Fruit fly (Drosophila melanogaster) whole organism, embryonic: Measurements from ENCODE around the gene CG5902.

ENCODE experiments used
- B-H2 ChIP-seq: fragments of 200-800 bp; sonication (Bioruptor generic); optimal IDR thresholded peaks from 2 replicates; lab custom pipeline; 2018; ENCODE audit warnings: missing biosample characterization, mild to moderate bottlenecking, missing genetic modification characterization
- BtbVII ChIP-seq: fragments of 200-800 bp; sonication (Bioruptor generic); optimal IDR thresholded peaks from 3 replicates; lab custom pipeline; 2017; ENCODE audit warnings: missing biosample characterization, mild to moderate bottlenecking, missing genetic modification characterization
- Bteb2 ChIP-seq: fragments of 200-800 bp; sonication (Bioruptor generic); optimal IDR thresholded peaks from 2 replicates; lab custom pipeline; 2016; ENCODE audit warnings: missing biosample characterization, missing genetic modification characterization
- CG1024 ChIP-seq: fragments of 200-800 bp; sonication (Bioruptor generic); IDR thresholded peaks from 2 replicates; pipeline ENCODE4 v1.3.6; 2022; ENCODE audit warnings: missing biosample characterization, missing genetic modification characterization
- CG11695 ChIP-seq: fragments of 200-800 bp; sonication (Bioruptor generic); IDR thresholded peaks from 3 replicates; pipeline ENCODE4 v1.3.6; 2022; ENCODE audit warnings: missing biosample characterization, missing genetic modification characterization
- CG12155 ChIP-seq: fragments of 200-800 bp; sonication (Bioruptor generic); optimal IDR thresholded peaks from 3 replicates; lab custom pipeline; 2016; ENCODE audit warnings: missing biosample characterization, missing genetic modification characterization
- CG12299 ChIP-seq: fragments of 200-800 bp; sonication (Bioruptor generic); optimal IDR thresholded peaks from 2 replicates; lab custom pipeline; 2018; ENCODE audit warnings: missing biosample characterization, mild to moderate bottlenecking, missing genetic modification characterization
- CG12659 ChIP-seq: fragments of 200-800 bp; sonication (Bioruptor generic); optimal IDR thresholded peaks from 3 replicates; lab custom pipeline; 2017; ENCODE audit warnings: mild to moderate bottlenecking, missing biosample characterization, missing genetic modification reagents, missing genetic modification characterization
- CG15269 ChIP-seq: fragments of 200-800 bp; sonication (Bioruptor generic); optimal IDR thresholded peaks from 2 replicates; lab custom pipeline; 2018; ENCODE audit warnings: missing biosample characterization, mild to moderate bottlenecking, missing genetic modification characterization, moderate library complexity
- CG1529 ChIP-seq: fragments of 200-800 bp; sonication (Bioruptor generic); optimal IDR thresholded peaks from 3 replicates; lab custom pipeline; 2018; ENCODE audit warnings: missing biosample characterization, missing genetic modification characterization
- CG16813 ChIP-seq: fragments of 200-800 bp; sonication (Bioruptor generic); IDR thresholded peaks from 3 replicates; pipeline ENCODE4 v1.3.6; 2022; ENCODE audit warnings: missing biosample characterization, missing genetic modification characterization; ENCODE audit not compliant: partially characterized antibody
- CG17568 ChIP-seq: fragments of 200-800 bp; sonication (Bioruptor generic); optimal IDR thresholded peaks from 2 replicates; lab custom pipeline; 2018; ENCODE audit warnings: missing biosample characterization, mild to moderate bottlenecking, missing genetic modification characterization, moderate library complexity
- CG17802 ChIP-seq: fragments of 200-800 bp; sonication (Bioruptor generic); optimal IDR thresholded peaks from 2 replicates; lab custom pipeline; 2018; ENCODE audit warnings: missing biosample characterization, mild to moderate bottlenecking, missing genetic modification characterization, moderate library complexity
- CG18011 ChIP-seq: fragments of 200-800 bp; sonication (Bioruptor generic); optimal IDR thresholded peaks from 2 replicates; lab custom pipeline; 2017; ENCODE audit warnings: missing biosample characterization, missing genetic modification characterization, mild to moderate bottlenecking, moderate library complexity, missing genotype
- CG2712 ChIP-seq: fragments of 200-800 bp; optimal IDR thresholded peaks from 3 replicates; lab custom pipeline; 2019; ENCODE audit warnings: missing biosample characterization, mild to moderate bottlenecking, missing genetic modification characterization, moderate library complexity
- CG2889 ChIP-seq: fragments of 200-800 bp; sonication (Bioruptor generic); IDR thresholded peaks from 3 replicates; pipeline ENCODE4 v1.3.6; 2022; ENCODE audit warnings: missing biosample characterization, missing genetic modification characterization
- CG3065 ChIP-seq: fragments of 200-800 bp; sonication (Bioruptor generic); optimal IDR thresholded peaks from 2 replicates; lab custom pipeline; 2016; ENCODE audit warnings: missing biosample characterization, missing genetic modification characterization
- CG6175 ChIP-seq: fragments of 200-800 bp; sonication (Bioruptor generic); IDR thresholded peaks from 3 replicates; pipeline ENCODE4 v1.3.6; 2022; ENCODE audit warnings: missing biosample characterization, missing genetic modification characterization
- CG6254 ChIP-seq: fragments of 200-800 bp; sonication (Bioruptor generic); optimal IDR thresholded peaks from 3 replicates; lab custom pipeline; 2017; ENCODE audit warnings: mild to moderate bottlenecking, missing biosample characterization, missing genetic modification reagents, missing genetic modification characterization
- CG6272 ChIP-seq: fragments of 200-800 bp; sonication (Bioruptor generic); IDR thresholded peaks from 2 replicates; pipeline ENCODE4 v1.3.6; 2022; ENCODE audit warnings: missing biosample characterization, missing genetic modification characterization
- CG8388 ChIP-seq: fragments of 200-800 bp; sonication (Bioruptor generic); optimal IDR thresholded peaks from 2 replicates; lab custom pipeline; 2019; ENCODE audit warnings: missing biosample characterization, mild to moderate bottlenecking, missing genetic modification characterization, moderate library complexity
- CG9876 ChIP-seq: fragments of 200-800 bp; sonication (Bioruptor generic); optimal IDR thresholded peaks from 2 replicates; lab custom pipeline; 2016; ENCODE audit warnings: missing biosample characterization, missing genetic modification characterization
- D19A ChIP-seq: fragments of 200-800 bp; optimal IDR thresholded peaks from 3 replicates; lab custom pipeline; 2019; ENCODE audit warnings: missing biosample characterization, mild to moderate bottlenecking, missing genetic modification characterization, moderate library complexity
- Dip3 ChIP-seq: fragments of 200-800 bp; sonication (Bioruptor generic); optimal IDR thresholded peaks from 3 replicates; lab custom pipeline; 2016; ENCODE audit warnings: missing biosample characterization, missing genetic modification characterization
- Drgx ChIP-seq: fragments of 200-800 bp; sonication (Bioruptor generic); IDR thresholded peaks from 2 replicates; pipeline ENCODE4 v1.3.6; 2022; ENCODE audit warnings: missing biosample characterization, missing genetic modification characterization
- HLH3B ChIP-seq: fragments of 200-800 bp; sonication (Bioruptor generic); IDR thresholded peaks from 2 replicates; pipeline ENCODE4 v1.3.6; 2022; ENCODE audit warnings: missing biosample characterization, missing genetic modification characterization
- Hey ChIP-seq: fragments of 200-800 bp; sonication (Bioruptor generic); optimal IDR thresholded peaks from 3 replicates; lab custom pipeline; 2018; ENCODE audit warnings: missing biosample characterization, mild to moderate bottlenecking, missing genetic modification characterization
- Hr78 ChIP-seq, 2 experiments: fragments of 200-800 bp in 1 of 2; fragments of >200 bp in 1 of 2; sonication (Bioruptor generic) in 1 of 2; optimal IDR thresholded peaks; 2 replicates each; lab custom pipeline; 2017 to 2019; ENCODE audit warnings: missing biosample characterization in 2 of 2, missing genetic modification characterization in 2 of 2, mild to moderate bottlenecking in 1 of 2, moderate library complexity in 1 of 2
- NK7.1 ChIP-seq: fragments of 200-800 bp; sonication (Bioruptor generic); optimal IDR thresholded peaks from 3 replicates; lab custom pipeline; 2016; ENCODE audit warnings: missing biosample characterization, missing genetic modification characterization
- Six4 ChIP-seq: fragments of 200-800 bp; sonication (Bioruptor generic); optimal IDR thresholded peaks from 2 replicates; lab custom pipeline; 2016; ENCODE audit warnings: missing biosample characterization, missing genetic modification characterization
- Sox102F ChIP-seq: fragments of 200-800 bp; sonication (Bioruptor generic); optimal IDR thresholded peaks from 2 replicates; lab custom pipeline; 2018; ENCODE audit warnings: missing biosample characterization, mild to moderate bottlenecking, missing genetic modification characterization, moderate library complexity
- Sry-β ChIP-seq: fragments of 200-800 bp; sonication (Bioruptor generic); optimal IDR thresholded peaks from 2 replicates; lab custom pipeline; 2018; ENCODE audit warnings: missing biosample characterization, mild to moderate bottlenecking, missing genetic modification characterization, moderate library complexity
- ase ChIP-seq: fragments of 200-800 bp; sonication (Bioruptor generic); IDR thresholded peaks from 3 replicates; pipeline ENCODE4 v1.3.6; 2022; ENCODE audit warnings: missing biosample characterization, missing genetic modification characterization
- br ChIP-seq: fragments of >200 bp; optimal IDR thresholded peaks from 2 replicates; lab custom pipeline; 2017
- crc ChIP-seq: fragments of 200-800 bp; sonication (Bioruptor generic); optimal IDR thresholded peaks from 2 replicates; lab custom pipeline; 2016; ENCODE audit warnings: missing biosample characterization, missing genetic modification characterization
- croc ChIP-seq: fragments of 200-800 bp; sonication (Bioruptor generic); conservative IDR thresholded peaks from 3 replicates; pipeline ENCODE4 v1.3.6; 2022; ENCODE audit warnings: missing biosample characterization, missing genetic modification characterization
- disco-r ChIP-seq: fragments of 200-800 bp; sonication (Bioruptor generic); optimal IDR thresholded peaks from 2 replicates; lab custom pipeline; 2016; ENCODE audit warnings: missing biosample characterization, missing genetic modification characterization
- fd102C ChIP-seq: fragments of 200-800 bp; sonication (Bioruptor generic); optimal IDR thresholded peaks from 2 replicates; lab custom pipeline; 2018; ENCODE audit warnings: missing biosample characterization, mild to moderate bottlenecking, missing genetic modification characterization, moderate library complexity
- ftz-f1 ChIP-seq: fragments of 200-800 bp; sonication (Bioruptor generic); optimal IDR thresholded peaks from 2 replicates; lab custom pipeline; 2016; ENCODE audit warnings: missing biosample characterization, missing genetic modification characterization
- grau ChIP-seq: fragments of 200-800 bp; optimal IDR thresholded peaks from 3 replicates; lab custom pipeline; 2019; ENCODE audit warnings: missing biosample characterization, mild to moderate bottlenecking, missing genetic modification characterization, moderate library complexity
- insv ChIP-seq, 2 experiments: fragments of 200-800 bp; sonication (Bioruptor generic); optimal IDR thresholded peaks; 3 replicates each; lab custom pipeline; 2016 to 2018; ENCODE audit warnings: missing biosample characterization in 2 of 2, missing genetic modification characterization in 2 of 2
- knrl ChIP-seq: fragments of 200-800 bp; sonication (Bioruptor generic); IDR thresholded peaks from 3 replicates; pipeline ENCODE4 v1.3.6; 2022; ENCODE audit warnings: missing biosample characterization, missing genetic modification characterization; ENCODE audit not compliant: partially characterized antibody
- p53 ChIP-seq: fragments of 200-800 bp; sonication (Bioruptor generic); optimal IDR thresholded peaks from 2 replicates; lab custom pipeline; 2016; ENCODE audit warnings: missing biosample characterization, missing genetic modification characterization
- rib ChIP-seq: fragments of 200-800 bp; sonication (Bioruptor generic); IDR thresholded peaks from 2 replicates; pipeline ENCODE4 v1.3.6; 2022; ENCODE audit warnings: missing biosample characterization, missing genetic modification characterization
- sob ChIP-seq: fragments of 200-800 bp; sonication (Bioruptor generic); IDR thresholded peaks from 2 replicates; pipeline ENCODE4 v1.3.6; 2022; ENCODE audit warnings: missing biosample characterization, missing genetic modification characterization
- sqz ChIP-seq: fragments of 200-800 bp; sonication (Bioruptor generic); optimal IDR thresholded peaks from 3 replicates; lab custom pipeline; 2018; ENCODE audit warnings: missing biosample characterization, mild to moderate bottlenecking, missing genetic modification characterization
- wek ChIP-seq: fragments of 200-800 bp; sonication (Bioruptor generic); optimal IDR thresholded peaks from 3 replicates; lab custom pipeline; 2018; ENCODE audit warnings: missing biosample characterization, mild to moderate bottlenecking, missing genetic modification characterization, moderate library complexity
- zfh1 ChIP-seq: fragments of 200-800 bp; sonication (Bioruptor generic); IDR thresholded peaks from 3 replicates; pipeline ENCODE4 v1.3.6; 2022; ENCODE audit warnings: missing biosample characterization, missing genetic modification characterization

The CG5902 gene

dm6 chr3R:23939921-23940839, 46.3 kb upstream of the CG5902 start (continued):
- peak; percentile 9 for TF ChIP-seq CG12155 (GFP tag; lab: Kevin White, UChicago)
- TF ChIP-seq Drgx (GFP tag; lab: Robert Waterston, UW), result peak; percentile 53
- peak; percentile 56 for TF ChIP-seq NK7.1
- TF ChIP-seq CG1024 (GFP tag; lab: Robert Waterston, UW), result peak; percentile 83; the same call in 1 of the 2 replicates
- peak; percentile 87 for TF ChIP-seq Hey (tag; lab: Kevin White, UChicago)
- peak; percentile 91 for TF ChIP-seq CG1529 (GFP tag; lab: Kevin White, UChicago)
- peak; percentile 82 for TF ChIP-seq CG6254 (GFP tag; lab: Kevin White, UChicago)
- TF ChIP-seq CG2712 (tag; lab: Kevin White, UChicago), result peak; percentile 73
- no peak for TF ChIP-seq disco-r (GFP tag; lab: Kevin White, UChicago)
- TF ChIP-seq CG6175 (GFP tag; lab: Robert Waterston, UW), result no peak; the same call in 2 of the 3 replicates
- TF ChIP-seq sob (GFP tag; lab: Robert Waterston, UW), result peak; percentile 87
- peak; percentile 82 for TF ChIP-seq CG12659 (GFP tag; lab: Kevin White, UChicago)
- TF ChIP-seq crc (GFP tag; lab: Kevin White, UChicago), result no peak
- TF ChIP-seq CG2889, result peak; percentile 43; the same call in 1 of the 3 replicates
- TF ChIP-seq fd102C (GFP tag; lab: Kevin White, UChicago), result peak; percentile 88
- peak in 1 of 2 experiments; percentile 59 for TF ChIP-seq Hr78 (GFP tag; optimal IDR thresholded peaks at IDR 0.05; lab: Kevin White, UChicago)
- TF ChIP-seq p53, result no peak
- peak; percentile 94 for TF ChIP-seq CG17568 (GFP tag; lab: Kevin White, UChicago)
- peak; percentile 34 for TF ChIP-seq CG17802
- peak; percentile 87 for TF ChIP-seq zfh1 (GFP tag; lab: Robert Waterston, UW)
- peak; percentile 76 for TF ChIP-seq Sox102F
- peak; percentile 64 for TF ChIP-seq CG15269 (tag; lab: Kevin White, UChicago)
- no peak for TF ChIP-seq knrl
- peak; percentile 71 for TF ChIP-seq sqz
- peak in 1 of 2 experiments; percentile 75 for TF ChIP-seq insv (GFP tag; optimal IDR thresholded peaks at IDR 0.05; lab: Kevin White, UChicago)
- peak; percentile 60; the same call in 2 of the 3 replicates for TF ChIP-seq ase (GFP tag; lab: Robert Waterston, UW)
- peak; percentile 64 for TF ChIP-seq D19A (tag; lab: Kevin White, UChicago)
- TF ChIP-seq CG18011 (GFP tag; lab: Kevin White, UChicago), result peak; percentile 55
- no peak for TF ChIP-seq br (lab: Kevin White, UChicago)
- TF ChIP-seq croc (GFP tag; lab: Robert Waterston, UW), result no peak
- peak; percentile 47 for TF ChIP-seq CG3065 (GFP tag; lab: Kevin White, UChicago)
- TF ChIP-seq rib, result peak; percentile 71
- peak; percentile 70 for TF ChIP-seq ftz-f1 (GFP tag; lab: Kevin White, UChicago)
- TF ChIP-seq CG12299 (tag; lab: Kevin White, UChicago), result peak; percentile 89
- no peak for TF ChIP-seq CG6272 (GFP tag; lab: Robert Waterston, UW)
- TF ChIP-seq CG9876 (GFP tag; lab: Kevin White, UChicago), result peak; percentile 4
- peak; percentile 85 for TF ChIP-seq CG11695
- TF ChIP-seq Dip3 (GFP tag; lab: Kevin White, UChicago), result no peak
- peak; percentile 72 for TF ChIP-seq BtbVII (GFP tag; lab: Kevin White, UChicago)
- peak; percentile 78; the same call in 1 of the 2 replicates for TF ChIP-seq HLH3B
- no peak for TF ChIP-seq CG16813 (GFP tag; lab: Robert Waterston, UW)
- peak; percentile 64 for TF ChIP-seq Bteb2 (GFP tag; lab: Kevin White, UChicago)
- TF ChIP-seq Sry-β (GFP tag; lab: Kevin White, UChicago), result peak; percentile 64
- TF ChIP-seq CG8388 (GFP tag; lab: Kevin White, UChicago), result peak; percentile 51
- TF ChIP-seq B-H2 (GFP tag; lab: Kevin White, UChicago), result peak; percentile 31
- peak; percentile 93 for TF ChIP-seq wek (GFP tag; lab: Kevin White, UChicago)
- TF ChIP-seq Six4, result peak; percentile 68
- peak; percentile 45 for TF ChIP-seq grau
